Fruit fly (Drosophila melanogaster): ENCODE results near the gene RpL32.

The RpL32 gene

dm6 chr3R:30021559-30022451, 24.2 kb downstream of the RpL32 start, which contains the start of gene Mgat2:
Mgat2 (minus strand) TSS chr3R:30022221.
- peak; percentile 4 for TF ChIP-seq CG34406 (GFP tag; optimal IDR thresholded peaks at IDR 0.05)
- TF ChIP-seq CG6854 (GFP tag; optimal IDR thresholded peaks at IDR 0.05), result peak; percentile 92
- TF ChIP-seq Lpt (GFP tag; optimal IDR thresholded peaks at IDR 0.05), result peak; percentile 68
- TF ChIP-seq Eip75B (GFP tag; optimal IDR thresholded peaks at IDR 0.05), result no peak
- TF ChIP-seq Hr39 (GFP tag; optimal IDR thresholded peaks at IDR 0.05), result no peak
- no peak for TF ChIP-seq achi (GFP tag; optimal IDR thresholded peaks at IDR 0.05)
- TF ChIP-seq svp (GFP tag), result no peak
- TF ChIP-seq CG6163 (GFP tag; IDR thresholded peaks at IDR 0.05), result no peak; the same call in 1 of the 3 replicates
- peak; percentile 63; the same call in 2 of the 3 replicates for TF ChIP-seq CG8119 (GFP tag; IDR thresholded peaks at IDR 0.05)
- TF ChIP-seq CG11902 (GFP tag; optimal IDR thresholded peaks at IDR 0.05), result no peak
- peak; percentile 42 for TF ChIP-seq CG1621 (tag; optimal IDR thresholded peaks at IDR 0.05)
- TF ChIP-seq acj6 (GFP tag; optimal IDR thresholded peaks at IDR 0.05), result no peak
- TF ChIP-seq salr (GFP tag; optimal IDR thresholded peaks at IDR 0.05), result no peak
- no peak for TF ChIP-seq spab (GFP tag; optimal IDR thresholded peaks at IDR 0.05)
- TF ChIP-seq Met (GFP tag; optimal IDR thresholded peaks at IDR 0.05), result no peak
- no peak for TF ChIP-seq fkh (GFP tag; optimal IDR thresholded peaks at IDR 0.05)
- no peak for TF ChIP-seq CG8319 (GFP tag; optimal IDR thresholded peaks at IDR 0.05)
- TF ChIP-seq esn (GFP tag; optimal IDR thresholded peaks at IDR 0.05), result peak; percentile 54
- TF ChIP-seq Ets96B (tag; optimal IDR thresholded peaks at IDR 0.05), result no peak
- no peak for TF ChIP-seq Hr38 (GFP tag; optimal IDR thresholded peaks at IDR 0.05)
- peak; percentile 35 for TF ChIP-seq CG10669 (GFP tag; optimal IDR thresholded peaks at IDR 0.05)
- TF ChIP-seq CG6808 (GFP tag; optimal IDR thresholded peaks at IDR 0.05), result no peak
- TF ChIP-seq eg (GFP tag; IDR thresholded peaks at IDR 0.05), result peak; percentile 62; the same call in 2 of the 3 replicates
- peak; percentile 99 for TF ChIP-seq Blimp-1 (GFP tag; optimal IDR thresholded peaks at IDR 0.05)
- TF ChIP-seq OdsH (GFP tag; optimal IDR thresholded peaks at IDR 0.05), result no peak
- peak; percentile 80 for TF ChIP-seq Eip78C (GFP tag)
- TF ChIP-seq Ets21C (GFP tag; optimal IDR thresholded peaks at IDR 0.05), result no peak
- TF ChIP-seq CG32006 (GFP tag; optimal IDR thresholded peaks at IDR 0.05), result no peak
- TF ChIP-seq CG16779 (tag; optimal IDR thresholded peaks at IDR 0.05), result peak; percentile 50
- TF ChIP-seq CG10631 (GFP tag; optimal IDR thresholded peaks at IDR 0.05), result no peak
- peak; percentile 74 for TF ChIP-seq CG15336 (GFP tag; IDR thresholded peaks at IDR 0.05)
- peak; percentile 10 for TF ChIP-seq topi (GFP tag; optimal IDR thresholded peaks at IDR 0.05)
- TF ChIP-seq ss (GFP tag; optimal IDR thresholded peaks at IDR 0.05), result no peak

- peak; percentile 1 for TF ChIP-seq achi (GFP tag; optimal IDR thresholded peaks at IDR 0.05)
- TF ChIP-seq CG6276 (GFP tag; optimal IDR thresholded peaks at IDR 0.05), result peak; percentile 56
- TF ChIP-seq dsx (GFP tag; optimal IDR thresholded peaks at IDR 0.05; ENCODE audit: poor library complexity, severe bottlenecking), result no peak
- TF ChIP-seq CG32006 (GFP tag; optimal IDR thresholded peaks at IDR 0.05), result peak; percentile 62
- TF ChIP-seq vri (GFP tag; optimal IDR thresholded peaks at IDR 0.05), result no peak
- peak; percentile 74; the same call in 2 of the 3 replicates for TF ChIP-seq CG6163 (GFP tag; IDR thresholded peaks at IDR 0.05)
- peak; percentile 24 for TF ChIP-seq CG6792 (GFP tag; optimal IDR thresholded peaks at IDR 0.05)
- peak; percentile 50; the same call in 1 of the 2 replicates for TF ChIP-seq Gug (GFP tag; IDR thresholded peaks at IDR 0.05)
- TF ChIP-seq CG15336 (GFP tag; IDR thresholded peaks at IDR 0.05), result peak; percentile 72
- TF ChIP-seq Hr39 (GFP tag; optimal IDR thresholded peaks at IDR 0.05), result peak; percentile 8
- TF ChIP-seq CG8119 (GFP tag; IDR thresholded peaks at IDR 0.05), result peak; percentile 52
- TF ChIP-seq Ets96B (tag; optimal IDR thresholded peaks at IDR 0.05), result no peak
- no peak for TF ChIP-seq spab (GFP tag; optimal IDR thresholded peaks at IDR 0.05)
- TF ChIP-seq ss (GFP tag; optimal IDR thresholded peaks at IDR 0.05), result peak in 1 of 2 experiments; percentile 18
- peak; percentile 14 for TF ChIP-seq Smox (GFP tag; optimal IDR thresholded peaks at IDR 0.05)
- TF ChIP-seq CG10669 (GFP tag; optimal IDR thresholded peaks at IDR 0.05), result peak; percentile 9
- no peak for TF ChIP-seq CG1621 (tag; optimal IDR thresholded peaks at IDR 0.05)
- TF ChIP-seq Sox14 (GFP tag; optimal IDR thresholded peaks at IDR 0.05), result peak; percentile 7
- peak; percentile 23 for TF ChIP-seq CG3032 (tag; optimal IDR thresholded peaks at IDR 0.05)
- TF ChIP-seq CG8632 (GFP tag; optimal IDR thresholded peaks at IDR 0.05), result no peak
- TF ChIP-seq CG34406 (GFP tag; optimal IDR thresholded peaks at IDR 0.05), result peak; percentile 17
- no peak for TF ChIP-seq Hr38 (GFP tag; optimal IDR thresholded peaks at IDR 0.05)
- no peak for TF ChIP-seq Hr4 (GFP tag; optimal IDR thresholded peaks at IDR 0.05)
- peak; percentile 11 for TF ChIP-seq lz (GFP tag; optimal IDR thresholded peaks at IDR 0.05)
- peak; percentile 18 for TF ChIP-seq esn (GFP tag; optimal IDR thresholded peaks at IDR 0.05)
- TF ChIP-seq pdm3 (GFP tag; optimal IDR thresholded peaks at IDR 0.05), result no peak
- no peak for TF ChIP-seq CG8319 (GFP tag; optimal IDR thresholded peaks at IDR 0.05)
- TF ChIP-seq cyc (GFP tag; optimal IDR thresholded peaks at IDR 0.05), result peak; percentile 5
- TF ChIP-seq fd59A (GFP tag; optimal IDR thresholded peaks at IDR 0.05), result peak; percentile 25
- TF ChIP-seq topi (GFP tag; optimal IDR thresholded peaks at IDR 0.05), result peak; percentile 12
Observed at dm6 chr3R:30021009-30021408, 25.0 kb downstream of the RpL32 start.
